Fruit fly (Drosophila melanogaster): Measurements from ENCODE around the gene Gabat.

Gene Gabat

dm6 chr3L:20002482-20003234, 2.2 kb upstream of the Gabat start, which contains the start of gene CG7668 (continued):
- TF ChIP-seq CG12659 (GFP tag; optimal IDR thresholded peaks at IDR 0.05) (peak; percentile 94), CG7556 (GFP tag; optimal IDR thresholded peaks at IDR 0.05) (peak; percentile 84), Hmr (GFP tag; optimal IDR thresholded peaks at IDR 0.05) (peak; percentile 94), wdn (GFP tag; IDR thresholded peaks at IDR 0.05) (peak; percentile 86; the same call in 1 of the 2 replicates), CG1603 (tag; optimal IDR thresholded peaks at IDR 0.05) (peak; percentile 92), Dbx (GFP tag; IDR thresholded peaks at IDR 0.05) (peak; percentile 84), zfh2 (GFP tag; optimal IDR thresholded peaks at IDR 0.05) (peak; percentile 77), cad (GFP tag; optimal IDR thresholded peaks at IDR 0.05) (no peak), nau (GFP tag; optimal IDR thresholded peaks at IDR 0.05) (peak; percentile 78), CG2129 (GFP tag; IDR thresholded peaks at IDR 0.05; ENCODE audit: partially characterized antibody) (no peak), danr (GFP tag; IDR thresholded peaks at IDR 0.05) (peak; percentile 77), CG11456 (GFP tag; IDR thresholded peaks at IDR 0.05) (no peak), Lim3 (GFP tag; IDR thresholded peaks at IDR 0.05) (no peak; the same call in 1 of the 2 replicates), sc (optimal IDR thresholded peaks at IDR 0.05) (no peak), sc (GFP tag; optimal IDR thresholded peaks at IDR 0.05) (peak; percentile 58), dysf (GFP tag; IDR thresholded peaks at IDR 0.05) (no peak; the same call in 2 of the 3 replicates), CG16815 (GFP tag; optimal IDR thresholded peaks at IDR 0.05) (peak; percentile 81), unc-4 (GFP tag; IDR thresholded peaks at IDR 0.05; ENCODE audit: partially characterized antibody) (no peak), CoRest (tag; optimal IDR thresholded peaks at IDR 0.05) (peak; percentile 92), slbo (GFP tag; IDR thresholded peaks at IDR 0.05) (peak; percentile 91), nerfin-1 (tag; optimal IDR thresholded peaks at IDR 0.05) (peak; percentile 87), disco-r (GFP tag; optimal IDR thresholded peaks at IDR 0.05) (peak; percentile 81), tup (GFP tag; optimal IDR thresholded peaks at IDR 0.05) (peak; percentile 23), ATbp (GFP tag; optimal IDR thresholded peaks at IDR 0.05) (peak; percentile 87), Ada2b (GFP tag; IDR thresholded peaks at IDR 0.05) (peak; percentile 93), Fer1 (GFP tag; optimal IDR thresholded peaks at IDR 0.05) (peak; percentile 90), gt (GFP tag; IDR thresholded peaks at IDR 0.05) (no peak), insv (GFP tag; optimal IDR thresholded peaks at IDR 0.05) (peak in 1 of 2 experiments; percentile 64), slp2 (GFP tag; optimal IDR thresholded peaks at IDR 0.05) (peak; percentile 86), CG10366 (GFP tag; IDR thresholded peaks at IDR 0.05) (peak; percentile 87; the same call in 1 of the 2 replicates), ems (GFP tag; optimal IDR thresholded peaks at IDR 0.05) (peak; percentile 84), eyg (GFP tag; optimal IDR thresholded peaks at IDR 0.05) (peak; percentile 58), Xbp1 (GFP tag; optimal IDR thresholded peaks at IDR 0.05) (peak; percentile 91), CG17328 (GFP tag; IDR thresholded peaks at IDR 0.05) (peak; percentile 93), ap (GFP tag; IDR thresholded peaks at IDR 0.05) (peak; percentile 86), CG42726 (GFP tag; IDR thresholded peaks at IDR 0.05; ENCODE audit: partially characterized antibody) (no peak), H15 (GFP tag; IDR thresholded peaks at IDR 0.05) (peak; percentile 85; the same call in 2 of the 3 replicates), chm (GFP tag; IDR thresholded peaks at IDR 0.05) (no peak; the same call in 1 of the 2 replicates), Dp (GFP tag; optimal IDR thresholded peaks at IDR 0.05) (peak; percentile 32), lilli (GFP tag; optimal IDR thresholded peaks at IDR 0.05) (peak; percentile 90), gce (GFP tag; IDR thresholded peaks at IDR 0.05) (no peak; the same call in 2 of the 3 replicates), sima (GFP tag; optimal IDR thresholded peaks at IDR 0.05) (peak; percentile 23), E2f1 (GFP tag; IDR thresholded peaks at IDR 0.05) (peak; percentile 87), Nf-YC (tag; optimal IDR thresholded peaks at IDR 0.05) (peak; percentile 83), Vsx1 (GFP tag; optimal IDR thresholded peaks at IDR 0.05) (peak; percentile 81), CG4360 (GFP tag; IDR thresholded peaks at IDR 0.05) (peak; percentile 64), CG17912 (GFP tag; optimal IDR thresholded peaks at IDR 0.05) (peak; percentile 39), kay (GFP tag; optimal IDR thresholded peaks at IDR 0.05) (peak; percentile 79), trh (GFP tag; optimal IDR thresholded peaks at IDR 0.05) (peak; percentile 82), scrt (GFP tag; optimal IDR thresholded peaks at IDR 0.05) (peak; percentile 78)
